Fruit fly (Drosophila melanogaster): ENCODE results near the gene CG44838.

DNA sequence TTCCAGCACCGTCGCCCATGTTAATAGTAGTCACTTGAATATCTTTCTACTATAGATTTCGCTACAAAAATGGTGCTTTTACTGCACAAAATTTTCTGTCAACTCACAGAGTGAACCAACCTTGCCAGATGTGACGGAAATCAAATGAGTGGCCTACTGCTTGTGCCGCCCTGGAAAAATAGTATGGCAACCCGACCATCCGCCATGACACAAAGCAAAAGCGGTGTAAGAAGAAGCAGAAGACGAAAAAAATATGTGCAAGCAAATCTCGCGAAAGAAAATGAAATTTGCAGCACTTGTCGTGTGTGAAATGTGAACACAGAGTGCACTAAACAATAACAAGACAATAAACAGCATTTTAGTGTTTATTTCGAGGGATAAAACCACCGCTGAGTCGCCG lies 16.0 kb downstream of the CG44838 start, which contains the start of the genes Uch-L5 and Jarid2:
- no peak for TF ChIP-seq Dll (optimal IDR thresholded peaks at IDR 0.05)
- TF ChIP-seq psq (optimal IDR thresholded peaks at IDR 0.05): no peak
- TF ChIP-seq CG8478 (optimal IDR thresholded peaks at IDR 0.05): no peak
- no peak for TF ChIP-seq usp (GFP tag; optimal IDR thresholded peaks at IDR 0.05)
- no peak for TF ChIP-seq pan (optimal IDR thresholded peaks at IDR 0.05)
